Worm (Caenorhabditis elegans): ENCODE results near the gene dnj-3.

DNA sequence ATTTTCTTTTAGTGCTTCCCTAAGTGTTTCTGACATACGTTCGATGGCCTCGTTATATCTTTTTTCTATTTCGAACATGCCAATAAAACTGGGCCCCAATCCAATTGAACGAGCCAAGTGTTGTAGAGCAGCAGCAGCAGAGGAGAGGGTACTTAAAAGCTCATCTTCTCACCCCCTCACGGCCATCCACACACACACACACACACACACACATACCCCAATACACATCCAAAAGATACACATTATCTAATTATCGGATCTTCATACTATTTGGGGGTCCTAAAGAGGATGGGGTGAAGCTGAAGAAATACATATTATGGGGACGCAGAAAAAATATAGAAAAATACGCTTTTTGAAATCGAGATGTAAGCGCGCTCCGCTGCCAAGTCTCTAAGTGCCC, 4.3 kb downstream of the dnj-3 start:
- no peak for TF ChIP-seq lin-39 (tag; optimal IDR thresholded peaks at IDR 0.05)
- TF ChIP-seq nhr-11 (tag; optimal IDR thresholded peaks at IDR 0.05): no peak
- TF ChIP-seq elt-2 (tag; optimal IDR thresholded peaks at IDR 0.05): no peak
- no peak for TF ChIP-seq nhr-237 (tag; optimal IDR thresholded peaks at IDR 0.05)
- no peak for TF ChIP-seq ztf-11 (tag; optimal IDR thresholded peaks at IDR 0.05)
- no peak for TF ChIP-seq tbx-2 (tag; optimal IDR thresholded peaks at IDR 0.05)

Data from whole organism, L3 larva.